Worm (Caenorhabditis elegans) whole organism, mixed stage, embryonic: Measurements from ENCODE around the gene zag-1.

Experiments
- nhr-76 ChIP-seq: sonication (generic microtip); optimal IDR thresholded peaks from 2 replicates; lab custom pipeline; 2017; ENCODE audit warnings: missing biosample characterization, missing genetic modification characterization
- unc-62 ChIP-seq: fragments of 150-350 bp; optimal IDR thresholded peaks from 2 replicates; lab custom pipeline; 2014; ENCODE audit warnings: missing biosample characterization, missing genetic modification reagents, missing genetic modification characterization

ce11 chrIV:3844004-3844403, 11.6 kb upstream of the zag-1 start:
- TF ChIP-seq unc-62 (GFP tag; lab: Kevin White, UChicago) (no peak), nhr-76 (tag; lab: Kevin White, UChicago) (no peak)
